Fruit fly (Drosophila melanogaster) whole organism, wandering third instar larva: ENCODE data around the gene yellow-g.

Source experiments
- Myc ChIP-seq: fragments of >200 bp; optimal IDR thresholded peaks from 2 replicates; lab custom pipeline; 2017
- dl ChIP-seq, 2 experiments: fragments of 175-275, 200-275 bp in 1 of 2; fragments of 200-275 bp in 1 of 2; sonication (Bioruptor generic); optimal IDR thresholded peaks; lab custom pipeline; 2018; ENCODE audit warnings: mild to moderate bottlenecking in 2 of 2, missing biosample characterization in 2 of 2, missing genetic modification characterization in 2 of 2, moderate library complexity in 2 of 2; ENCODE audit not compliant: partially characterized antibody in 2 of 2, insufficient read depth in 1 of 2
- lola ChIP-seq: fragments of >200 bp; optimal IDR thresholded peaks from 2 replicates; lab custom pipeline; 2017; ENCODE audit warnings: missing biosample characterization, missing genetic modification characterization

yellow-g gene

dm6 chr3L:2228367-2229171 is 44.0 kb downstream of the yellow-g start:
- peak; percentile 46 for TF ChIP-seq Myc (lab: Kevin White, UChicago)
- no peak for TF ChIP-seq lola (GFP tag; lab: Kevin White, UChicago)
- no peak for TF ChIP-seq dl (GFP tag; optimal IDR thresholded peaks at IDR 0.05; lab: Kevin White, UChicago; ENCODE audit: insufficient read depth in 1 of 2, partially characterized antibody in 2 of 2)
